Worm (Caenorhabditis elegans): ENCODE results near the gene srh-195.

Gene srh-195

DNA sequence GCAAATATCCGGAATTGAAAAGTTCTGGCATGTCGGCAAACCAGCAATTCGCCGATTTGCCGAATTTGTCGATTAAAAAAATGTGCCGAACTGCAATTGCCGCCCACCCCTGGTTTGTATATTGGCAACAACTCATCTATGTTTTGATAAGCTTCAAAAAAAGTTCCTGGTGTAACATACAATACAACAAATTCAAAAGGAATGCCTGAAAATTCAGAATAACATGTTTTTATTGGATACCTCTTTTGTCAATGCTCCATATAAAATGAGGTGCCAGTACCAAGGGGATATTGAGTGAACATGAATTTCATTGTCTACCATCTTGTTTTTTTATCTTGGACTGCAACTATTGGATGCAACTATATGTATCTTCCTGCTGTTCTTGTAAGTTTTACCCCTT, 35.4 kb downstream of the srh-195 start, which contains the start of gene T16A1.4:
Gene T16A1.4 (plus strand): TSS at position 301 of the 400 bp plus-strand sequence.
- TF ChIP-seq lsl-1 (GFP tag; optimal IDR thresholded peaks at IDR 0.05) (no peak), ztf-22 (GFP tag; optimal IDR thresholded peaks at IDR 0.05) (no peak), tbp1 (GFP tag; optimal IDR thresholded peaks at IDR 0.05) (no peak), B0035.1 (tag; optimal IDR thresholded peaks at IDR 0.05) (no peak), unc-130 (GFP tag; optimal IDR thresholded peaks at IDR 0.05) (no peak), F55B11.4 (tag; optimal IDR thresholded peaks at IDR 0.05; ENCODE audit: borderline replicate concordance, insufficient read depth) (no peak), die-1 (tag; optimal IDR thresholded peaks at IDR 0.05) (no peak), nhr-80 (tag; optimal IDR thresholded peaks at IDR 0.05) (no peak)

ce11 chrII:2080425-2080824, 36.3 kb downstream of the srh-195 start, which contains the start of gene F07E5.9:
Gene F07E5.9 (minus strand): TSS chrII:2080525.
- no peak for TF ChIP-seq egrh-3 (GFP tag; IDR thresholded peaks at IDR 0.05)
- TF ChIP-seq Y95B8A.8 (GFP tag; IDR thresholded peaks at IDR 0.05): no peak
- no peak for TF ChIP-seq sdz-38 (tag; optimal IDR thresholded peaks at IDR 0.05)
- TF ChIP-seq lsl-1 (GFP tag; optimal IDR thresholded peaks at IDR 0.05): no peak
- TF ChIP-seq C17E4.6 (GFP tag; IDR thresholded peaks at IDR 0.05): no peak
- TF ChIP-seq nfya-1 (tag; optimal IDR thresholded peaks at IDR 0.05; ENCODE audit: borderline replicate concordance, insufficient read depth): no peak
- TF ChIP-seq ceh-100 (GFP tag; IDR thresholded peaks at IDR 0.05): no peak
- TF ChIP-seq sea-2 (GFP tag; IDR thresholded peaks at IDR 0.05): no peak
- TF ChIP-seq T07F8.4 (tag; optimal IDR thresholded peaks at IDR 0.05): no peak
- no peak for TF ChIP-seq let-607 (tag; optimal IDR thresholded peaks at IDR 0.05)
- no peak for TF ChIP-seq F10E7.11 (tag; optimal IDR thresholded peaks at IDR 0.05)
- no peak for TF ChIP-seq hlh-12 (tag; optimal IDR thresholded peaks at IDR 0.05)
- no peak for TF ChIP-seq F57A8.1 (GFP tag; optimal IDR thresholded peaks at IDR 0.05)
- TF ChIP-seq ceh-79 (tag; optimal IDR thresholded peaks at IDR 0.05): no peak
- no peak for TF ChIP-seq nhr-90 (tag; optimal IDR thresholded peaks at IDR 0.05)
- no peak for TF ChIP-seq aptf-2 (GFP tag; conservative IDR thresholded peaks at IDR 0.05)
- TF ChIP-seq ama-1 (optimal IDR thresholded peaks at IDR 0.05): no peak
- TF ChIP-seq ama-1 (GFP tag; optimal IDR thresholded peaks at IDR 0.05): no peak
- TF ChIP-seq chd-7 (tag; optimal IDR thresholded peaks at IDR 0.05): no peak
- no peak for TF ChIP-seq ceh-91 (GFP tag; IDR thresholded peaks at IDR 0.05)
- TF ChIP-seq ekl-4 (GFP tag; IDR thresholded peaks at IDR 0.05): no peak

- TF ChIP-seq mcd-1 (GFP tag; IDR thresholded peaks at IDR 0.05) (no peak), hlh-12 (tag; optimal IDR thresholded peaks at IDR 0.05) (no peak), attf-6 (GFP tag; IDR thresholded peaks at IDR 0.05) (no peak), K12H6.12 (tag; optimal IDR thresholded peaks at IDR 0.05) (no peak), ceh-58 (GFP tag; IDR thresholded peaks at IDR 0.05) (no peak), pha-4 (tag; optimal IDR thresholded peaks at IDR 0.05) (no peak), mes-4 (tag; optimal IDR thresholded peaks at IDR 0.05) (no peak), egl-44 (GFP tag; IDR thresholded peaks at IDR 0.05) (no peak), let-526 (GFP tag; IDR thresholded peaks at IDR 0.05) (no peak), ztf-3 (GFP tag; optimal IDR thresholded peaks at IDR 0.05) (no peak), nhr-179 (tag; optimal IDR thresholded peaks at IDR 0.05) (no peak), lin-35 (GFP tag; optimal IDR thresholded peaks at IDR 0.05) (no peak), C06A6.2 (GFP tag; conservative IDR thresholded peaks at IDR 0.05) (no peak), B0035.1 (tag; optimal IDR thresholded peaks at IDR 0.05) (no peak), snpc-1.1 (tag; optimal IDR thresholded peaks at IDR 0.05; ENCODE audit: insufficient read depth) (no peak), hlh-26 (GFP tag; conservative IDR thresholded peaks at IDR 0.05) (no peak), ceh-91 (GFP tag; IDR thresholded peaks at IDR 0.05) (no peak), nhr-27 (tag; optimal IDR thresholded peaks at IDR 0.05) (no peak)
These were observed 40.2 kb downstream of the srh-195 start for ce11 chrII:2076467-2076866.
